Worm (Caenorhabditis elegans) whole organism, mixed stage, embryonic: Measurements from ENCODE around the gene srbc-55.

Source experiments
- bed-3 ChIP-seq: fragments of 200-800 bp; sonication (Bioruptor generic); optimal IDR thresholded peaks from 3 replicates; lab custom pipeline; 2018; ENCODE audit warnings: mild to moderate bottlenecking, missing genetic modification characterization, moderate library complexity, missing compliant biosample characterization
- blmp-1 ChIP-seq: fragments of 150-350 bp; optimal IDR thresholded peaks from 2 replicates; lab custom pipeline; 2014; ENCODE audit warnings: missing biosample characterization, missing genetic modification characterization
- ceh-39 ChIP-seq: fragments of 150-350 bp; optimal IDR thresholded peaks from 2 replicates; lab custom pipeline; 2014; ENCODE audit warnings: missing biosample characterization, missing genetic modification characterization
- ceh-43 ChIP-seq: fragments of 200-800 bp; sonication (Bioruptor generic); optimal IDR thresholded peaks from 2 replicates; lab custom pipeline; 2018; ENCODE audit warnings: mild to moderate bottlenecking, missing genetic modification characterization, moderate library complexity, missing compliant biosample characterization
- ces-1 ChIP-seq: fragments of 150-350 bp; optimal IDR thresholded peaks from 2 replicates; lab custom pipeline; 2014; ENCODE audit warnings: missing biosample characterization, missing genetic modification reagents, missing genetic modification characterization
- cnd-1 ChIP-seq: fragments of 200-800 bp; sonication (Bioruptor generic); optimal IDR thresholded peaks from 2 replicates; lab custom pipeline; 2018; ENCODE audit warnings: mild to moderate bottlenecking, missing genetic modification characterization, missing compliant biosample characterization
- drap-1 ChIP-seq: fragments of 200-800 bp; sonication (Bioruptor generic); optimal IDR thresholded peaks from 3 replicates; lab custom pipeline; 2018; ENCODE audit warnings: mild to moderate bottlenecking, missing genetic modification characterization, missing compliant biosample characterization
- elt-1 ChIP-seq: sonication (generic microtip); optimal IDR thresholded peaks from 2 replicates; lab custom pipeline; 2017; ENCODE audit warnings: missing genetic modification characterization, mild to moderate bottlenecking, missing compliant biosample characterization, antibody characterized with exemption, moderate library complexity, borderline replicate concordance; ENCODE audit not compliant: insufficient read depth
- elt-3 ChIP-seq: fragments of 150-350 bp; optimal IDR thresholded peaks from 2 replicates; lab custom pipeline; 2014; ENCODE audit warnings: missing biosample characterization, missing genetic modification characterization
- flh-1 ChIP-seq: fragments of 200-800 bp; sonication (Bioruptor generic); optimal IDR thresholded peaks from 2 replicates; lab custom pipeline; 2018; ENCODE audit warnings: mild to moderate bottlenecking, missing genetic modification characterization, moderate library complexity, missing compliant biosample characterization
- ham-2 ChIP-seq: fragments of 200-800 bp; sonication (Bioruptor generic); optimal IDR thresholded peaks from 2 replicates; lab custom pipeline; 2018; ENCODE audit warnings: mild to moderate bottlenecking, missing genetic modification characterization, missing compliant biosample characterization
- lin-13 ChIP-seq: fragments of 150-350 bp; optimal IDR thresholded peaks from 2 replicates; lab custom pipeline; 2014; ENCODE audit warnings: missing biosample characterization, missing genetic modification characterization
- lin-32 ChIP-seq: fragments of 200-800 bp; sonication (Bioruptor generic); optimal IDR thresholded peaks from 2 replicates; lab custom pipeline; 2018; ENCODE audit warnings: mild to moderate bottlenecking, missing genetic modification characterization, missing compliant biosample characterization
- lsy-2 ChIP-seq: fragments of 150-350 bp; optimal IDR thresholded peaks from 2 replicates; lab custom pipeline; 2014; ENCODE audit warnings: missing biosample characterization, missing genetic modification characterization
- mab-5 ChIP-seq: fragments of 150-350 bp; optimal IDR thresholded peaks from 2 replicates; lab custom pipeline; 2014; ENCODE audit warnings: missing biosample characterization, missing genetic modification characterization
- mep-1 ChIP-seq: fragments of 150-350 bp; optimal IDR thresholded peaks from 2 replicates; lab custom pipeline; 2017; ENCODE audit warnings: missing biosample characterization, missing genetic modification reagents, missing genetic modification characterization, inconsistent platforms
- mls-2 ChIP-seq: sonication (generic microtip); optimal IDR thresholded peaks from 2 replicates; lab custom pipeline; 2016; ENCODE audit warnings: mild to moderate bottlenecking, missing genetic modification characterization, moderate library complexity, missing compliant biosample characterization
- nhr-12 ChIP-seq: fragments of 150-350 bp; optimal IDR thresholded peaks from 2 replicates; lab custom pipeline; 2014; ENCODE audit warnings: missing biosample characterization, missing genetic modification characterization
- nhr-2 ChIP-seq: fragments of 150-350 bp; optimal IDR thresholded peaks from 2 replicates; lab custom pipeline; 2014; ENCODE audit warnings: missing biosample characterization, missing genetic modification characterization
- nhr-28 ChIP-seq: fragments of 150-350 bp; optimal IDR thresholded peaks from 2 replicates; lab custom pipeline; 2014; ENCODE audit warnings: missing biosample characterization, missing genetic modification characterization
- pha-4 ChIP-seq: fragments of 150-350 bp; optimal IDR thresholded peaks from 2 replicates; lab custom pipeline; 2018; ENCODE audit warnings: missing biosample characterization, missing genetic modification reagents, missing genetic modification characterization
- sem-2 ChIP-seq: fragments of 200-800 bp; sonication (Bioruptor generic); optimal IDR thresholded peaks from 2 replicates; lab custom pipeline; 2018; ENCODE audit warnings: mild to moderate bottlenecking, missing genetic modification characterization, missing compliant biosample characterization
- snpc-4 ChIP-seq: fragments of 150-350 bp; optimal IDR thresholded peaks from 2 replicates; lab custom pipeline; 2014; ENCODE audit warnings: missing biosample characterization, missing genetic modification characterization
- tbx-8 ChIP-seq: fragments of 200-800 bp; sonication (Bioruptor generic); optimal IDR thresholded peaks from 2 replicates; lab custom pipeline; 2018; ENCODE audit warnings: mild to moderate bottlenecking, missing genetic modification characterization, moderate library complexity, missing compliant biosample characterization
- unc-120 ChIP-seq: sonication (generic microtip); optimal IDR thresholded peaks from 2 replicates; lab custom pipeline; 2017; ENCODE audit warnings: missing genetic modification characterization, missing compliant biosample characterization; ENCODE audit not compliant: poor library complexity, severe bottlenecking
- zip-8 ChIP-seq: fragments of 150-350 bp; optimal IDR thresholded peaks from 2 replicates; lab custom pipeline; 2014; ENCODE audit warnings: missing biosample characterization, missing genetic modification characterization
- ztf-11 ChIP-seq: fragments of 150-350 bp; optimal IDR thresholded peaks from 2 replicates; lab custom pipeline; 2014; ENCODE audit warnings: missing biosample characterization, missing genetic modification characterization

The srbc-55 gene

ce11 chrV:15833622-15834021, 3.8 kb upstream of the srbc-55 start, which contains the start of gene srbc-54:
srbc-54 (minus strand) TSS chrV:15833722.
- TF ChIP-seq mls-2 (tag; lab: Kevin White, UChicago): no peak
- no peak for TF ChIP-seq nhr-28 (tag; lab: Kevin White, UChicago)
- TF ChIP-seq mab-5 (tag; lab: Kevin White, UChicago): no peak
- no peak for TF ChIP-seq cnd-1 (tag; lab: Kevin White, UChicago)
- TF ChIP-seq lsy-2: no peak
- TF ChIP-seq ham-2 (GFP tag; lab: Kevin White, UChicago): no peak
- no peak for TF ChIP-seq blmp-1 (tag; lab: Kevin White, UChicago)
- no peak for TF ChIP-seq lin-13 (tag; lab: Kevin White, UChicago)
- no peak for TF ChIP-seq sem-2 (GFP tag; lab: Kevin White, UChicago)
- TF ChIP-seq ceh-43 (GFP tag; lab: Kevin White, UChicago): no peak
- TF ChIP-seq nhr-2 (tag; lab: Kevin White, UChicago): no peak

- TF ChIP-seq ces-1 (no peak), pha-4 (tag; lab: Kevin White, UChicago) (no peak), lin-32 (GFP tag; lab: Kevin White, UChicago) (no peak), zip-8 (no peak), drap-1 (GFP tag; lab: Kevin White, UChicago) (no peak), ceh-39 (no peak), nhr-12 (tag; lab: Kevin White, UChicago) (no peak), mab-5 (tag; lab: Kevin White, UChicago) (no peak), nhr-28 (tag; lab: Kevin White, UChicago) (no peak)
Measured at ce11 chrV:15831586-15831985, 1.8 kb upstream of the srbc-55 start, which contains the start of gene srbc-56. srbc-56 (minus strand) TSS chrV:15831686.

DNA sequence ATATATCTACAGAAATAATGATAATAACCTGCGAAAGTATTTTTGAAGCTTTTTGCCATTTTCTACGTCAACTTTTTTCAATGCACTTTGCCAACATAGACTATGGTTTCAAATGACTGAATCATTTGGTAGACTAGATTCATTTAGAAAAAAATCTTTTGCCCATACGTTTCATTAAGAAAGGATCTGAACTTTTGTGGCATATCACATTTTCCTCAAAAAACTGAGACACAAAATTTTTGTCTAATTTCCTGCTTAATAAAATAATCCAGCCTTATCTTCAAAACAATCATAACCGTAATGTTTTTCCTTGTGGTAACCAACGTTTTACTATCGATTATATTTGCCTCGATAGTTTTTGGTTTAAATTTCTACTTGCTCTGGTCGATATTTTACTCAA, 3.7 kb downstream of the srbc-55 start, which contains the start of gene srbc-51:
srbc-51 (plus strand) TSS at position 301 of the 400 bp plus-strand sequence.
- no peak for TF ChIP-seq lsy-2

- TF ChIP-seq snpc-4 (tag; lab: Kevin White, UChicago) (no peak), ceh-39 (no peak), ztf-11 (tag; lab: Kevin White, UChicago) (no peak), flh-1 (GFP tag; lab: Kevin White, UChicago) (no peak), bed-3 (GFP tag; lab: Kevin White, UChicago) (no peak)
- TF ChIP-seq, all 35 proteins: peak for 0
Measured at ce11 chrV:15824866-15825265, 4.9 kb downstream of the srbc-55 start, which contains the start of gene srbc-50. srbc-50 (minus strand) TSS chrV:15824966.

DNA sequence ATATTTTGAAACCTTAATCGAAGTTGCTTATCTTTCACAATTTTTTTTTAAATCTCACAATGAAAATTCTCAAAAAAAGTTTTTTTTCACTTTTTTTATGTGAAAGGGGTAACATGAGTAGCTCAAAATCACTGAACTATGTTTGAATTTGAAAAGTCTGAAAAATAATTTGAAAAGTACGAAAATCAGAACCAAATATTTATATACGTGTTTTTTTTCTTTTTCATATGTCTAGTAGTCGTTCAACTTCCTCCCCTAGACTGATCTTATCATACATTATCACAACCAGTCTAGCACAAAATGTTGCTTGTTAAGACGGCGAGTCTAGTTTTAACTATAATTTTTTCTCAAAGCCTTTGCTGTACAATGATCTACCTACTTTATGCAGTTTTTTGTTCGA, 8.4 kb downstream of the srbc-55 start, which contains the start of gene srbc-49:
srbc-49 (plus strand) TSS at position 301 of the 400 bp plus-strand sequence.
- TF ChIP-seq mep-1 (tag; lab: Kevin White, UChicago) (no peak), nhr-28 (tag; lab: Kevin White, UChicago) (no peak)

DNA sequence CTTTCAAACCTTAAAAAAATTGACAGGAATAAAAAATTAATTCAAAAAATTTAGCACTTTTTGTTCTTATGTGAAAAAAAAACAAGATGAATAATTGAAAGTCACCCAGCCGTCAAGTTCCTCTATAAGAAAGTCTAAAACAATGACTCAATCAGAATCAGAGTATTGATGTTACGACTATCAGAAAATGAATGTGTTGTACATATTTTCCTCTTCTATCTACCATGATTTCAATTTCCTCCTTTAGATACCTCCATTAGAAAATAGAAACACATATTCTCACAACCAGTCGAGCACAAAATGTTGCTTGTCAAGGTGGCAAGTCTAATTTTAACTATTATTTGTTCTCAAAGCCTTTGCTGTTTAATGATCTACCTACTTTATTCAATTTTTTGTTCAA, 9.8 kb downstream of the srbc-55 start, which contains the start of gene srbc-48:
srbc-48 (plus strand) TSS at position 301 of the 400 bp plus-strand sequence.
- no peak for TF ChIP-seq nhr-12 (tag; lab: Kevin White, UChicago)
- TF ChIP-seq ceh-39: no peak
- TF ChIP-seq nhr-28 (tag; lab: Kevin White, UChicago): no peak
- TF ChIP-seq ceh-43 (GFP tag; lab: Kevin White, UChicago): no peak
- TF ChIP-seq cnd-1 (tag; lab: Kevin White, UChicago): no peak
- no peak for TF ChIP-seq ces-1
- TF ChIP-seq elt-3 (tag; lab: Kevin White, UChicago): no peak
- no peak for TF ChIP-seq pha-4 (tag; lab: Kevin White, UChicago)
- TF ChIP-seq flh-1 (GFP tag; lab: Kevin White, UChicago): no peak
- no peak for TF ChIP-seq nhr-2 (tag; lab: Kevin White, UChicago)
- TF ChIP-seq mep-1 (tag; lab: Kevin White, UChicago): no peak
- no peak for TF ChIP-seq sem-2 (GFP tag; lab: Kevin White, UChicago)
- no peak for TF ChIP-seq elt-1
- TF ChIP-seq tbx-8: no peak
- no peak for TF ChIP-seq mls-2 (tag; lab: Kevin White, UChicago)
- TF ChIP-seq unc-120 (tag; lab: Kevin White, UChicago): no peak
- TF ChIP-seq blmp-1 (tag; lab: Kevin White, UChicago): no peak
